Fruit fly (Drosophila melanogaster) whole organism, prepupa: ENCODE results near the gene dsx-c73A.

Experiments used
- CG11294 ChIP-seq: fragments of 200-800 bp; sonication (Bioruptor generic); IDR thresholded peaks from 2 replicates; pipeline ENCODE4 v1.3.6; 2022; ENCODE audit warnings: missing biosample characterization, missing genetic modification characterization
- CG15336 ChIP-seq: fragments of 200-800 bp; sonication (Bioruptor generic); IDR thresholded peaks from 2 replicates; pipeline ENCODE4 v1.3.6; 2022; ENCODE audit warnings: missing biosample characterization, missing genetic modification characterization
- CG31627 ChIP-seq: fragments of 200-800 bp; sonication (Bioruptor generic); optimal IDR thresholded peaks from 3 replicates; lab custom pipeline; 2016; ENCODE audit warnings: missing biosample characterization, missing genetic modification characterization
- CG34406 ChIP-seq: fragments of 200-800 bp; sonication (Bioruptor generic); optimal IDR thresholded peaks from 3 replicates; lab custom pipeline; 2016; ENCODE audit warnings: missing biosample characterization, missing genetic modification characterization
- CG3919 ChIP-seq: fragments of 200-800 bp; sonication (Bioruptor generic); optimal IDR thresholded peaks from 3 replicates; lab custom pipeline; 2016; ENCODE audit warnings: missing biosample characterization, missing genetic modification characterization
- CG4318 ChIP-seq: fragments of 200-800 bp; sonication (Bioruptor generic); optimal IDR thresholded peaks from 3 replicates; lab custom pipeline; 2017; ENCODE audit warnings: missing biosample characterization, mild to moderate bottlenecking, missing genetic modification characterization
- CG6163 ChIP-seq: fragments of 200-800 bp; sonication (Bioruptor generic); IDR thresholded peaks from 3 replicates; pipeline ENCODE4 v1.3.6; 2022; ENCODE audit warnings: missing biosample characterization, missing genetic modification characterization
- CG6276 ChIP-seq: fragments of 200-800 bp; sonication (Bioruptor generic); optimal IDR thresholded peaks from 2 replicates; lab custom pipeline; 2017; ENCODE audit warnings: missing biosample characterization, mild to moderate bottlenecking, missing genetic modification characterization
- CG6808 ChIP-seq: fragments of 200-800 bp; sonication (Bioruptor generic); optimal IDR thresholded peaks from 3 replicates; lab custom pipeline; 2017; ENCODE audit warnings: missing biosample characterization, missing genetic modification characterization, mild to moderate bottlenecking, moderate library complexity, missing genetic modification reagents
- CG6854 ChIP-seq: fragments of 200-800 bp; sonication (Bioruptor generic); optimal IDR thresholded peaks from 2 replicates; lab custom pipeline; 2017; ENCODE audit warnings: missing biosample characterization, mild to moderate bottlenecking, missing genetic modification characterization
- CG8119 ChIP-seq: fragments of 200-800 bp; sonication (Bioruptor generic); IDR thresholded peaks from 3 replicates; pipeline ENCODE4 v1.3.6; 2022; ENCODE audit warnings: missing biosample characterization, missing genetic modification characterization
- CG8632 ChIP-seq: fragments of 200-800 bp; sonication (Bioruptor generic); optimal IDR thresholded peaks from 3 replicates; lab custom pipeline; 2016; ENCODE audit warnings: missing biosample characterization, missing genetic modification characterization
- Eip75B ChIP-seq: fragments of 200-800 bp; sonication (Bioruptor generic); optimal IDR thresholded peaks from 3 replicates; lab custom pipeline; 2016; ENCODE audit warnings: missing biosample characterization, missing genetic modification characterization
- Eip78C ChIP-seq: fragments of 200-800 bp; sonication (Bioruptor generic); peaks from one replicate; lab custom pipeline; 2016; ENCODE audit warnings: missing biosample characterization, missing genetic modification characterization
- Eip93F ChIP-seq: fragments of 200-800 bp; sonication (Bioruptor generic); optimal IDR thresholded peaks from 2 replicates; lab custom pipeline; 2016; ENCODE audit warnings: missing biosample characterization, mild to moderate bottlenecking, missing genetic modification characterization
- Gug ChIP-seq: fragments of 200-800 bp; sonication (Bioruptor generic); IDR thresholded peaks from 2 replicates; pipeline ENCODE4 v1.3.6; 2022; ENCODE audit warnings: missing biosample characterization, missing genetic modification characterization
- Hr39 ChIP-seq: fragments of 200-800 bp; sonication (Bioruptor generic); optimal IDR thresholded peaks from 2 replicates; lab custom pipeline; 2016; ENCODE audit warnings: missing biosample characterization, missing genetic modification characterization
- Hr4 ChIP-seq: fragments of 200-800 bp; sonication (Bioruptor generic); optimal IDR thresholded peaks from 3 replicates; lab custom pipeline; 2016; ENCODE audit warnings: missing biosample characterization, missing genetic modification characterization
- Sox102F ChIP-seq: fragments of 200-800 bp; sonication (Bioruptor generic); optimal IDR thresholded peaks from 2 replicates; lab custom pipeline; 2016; ENCODE audit warnings: missing biosample characterization, mild to moderate bottlenecking, missing genetic modification characterization
- Sox14 ChIP-seq: fragments of 200-800 bp; sonication (Bioruptor generic); optimal IDR thresholded peaks from 3 replicates; lab custom pipeline; 2016; ENCODE audit warnings: missing biosample characterization, missing genetic modification characterization
- Sox15 ChIP-seq: fragments of 200-800 bp; sonication (Bioruptor generic); optimal IDR thresholded peaks from 3 replicates; lab custom pipeline; 2016; ENCODE audit warnings: missing biosample characterization, missing genetic modification characterization
- achi ChIP-seq: fragments of 200-800 bp; sonication (Bioruptor generic); optimal IDR thresholded peaks from 3 replicates; lab custom pipeline; 2016; ENCODE audit warnings: missing biosample characterization, missing genetic modification characterization
- acj6 ChIP-seq: fragments of 200-800 bp; sonication (Bioruptor generic); optimal IDR thresholded peaks from 3 replicates; lab custom pipeline; 2016; ENCODE audit warnings: missing biosample characterization, missing genetic modification characterization
- dsx ChIP-seq: fragments of 200-800 bp; optimal IDR thresholded peaks from 3 replicates; lab custom pipeline; 2019; ENCODE audit warnings: missing biosample characterization, mild to moderate bottlenecking, missing genetic modification characterization, moderate library complexity; ENCODE audit not compliant: poor library complexity, severe bottlenecking
- eg ChIP-seq: fragments of 200-800 bp; sonication (Bioruptor generic); IDR thresholded peaks from 3 replicates; pipeline ENCODE4 v1.3.6; 2022; ENCODE audit warnings: missing biosample characterization, missing genetic modification characterization
- esn ChIP-seq: fragments of 200-800 bp; sonication (Bioruptor generic); optimal IDR thresholded peaks from 2 replicates; lab custom pipeline; 2016; ENCODE audit warnings: missing biosample characterization, mild to moderate bottlenecking, missing genetic modification characterization, moderate library complexity
- fkh ChIP-seq: fragments of 200-800 bp; sonication (Bioruptor generic); optimal IDR thresholded peaks from 3 replicates; lab custom pipeline; 2017; ENCODE audit warnings: missing biosample characterization, mild to moderate bottlenecking, missing genetic modification characterization, moderate library complexity
- spab ChIP-seq: fragments of 200-800 bp; sonication (Bioruptor generic); optimal IDR thresholded peaks from 2 replicates; lab custom pipeline; 2017; ENCODE audit warnings: missing biosample characterization, mild to moderate bottlenecking, missing genetic modification characterization, missing genetic modification reagents
- topi ChIP-seq: fragments of 200-800 bp; sonication (Bioruptor generic); optimal IDR thresholded peaks from 3 replicates; lab custom pipeline; 2016; ENCODE audit warnings: missing biosample characterization, missing genetic modification characterization
- vri ChIP-seq: fragments of 200-800 bp; sonication (Bioruptor generic); optimal IDR thresholded peaks from 3 replicates; lab custom pipeline; 2016; ENCODE audit warnings: missing biosample characterization, mild to moderate bottlenecking, missing genetic modification characterization

dsx-c73A gene

dm6 chr3L:16480408-16481193 is 28.8 kb upstream of the dsx-c73A start (continued):
- TF ChIP-seq esn (peak; percentile 83), CG11294 (GFP tag; lab: Robert Waterston, UW) (peak; percentile 73), achi (peak; percentile 91), Sox14 (GFP tag; lab: Kevin White, UChicago) (peak; percentile 85), CG4318 (GFP tag; lab: Kevin White, UChicago) (peak; percentile 91), Eip93F (GFP tag; lab: Kevin White, UChicago) (no peak), eg (GFP tag; lab: Robert Waterston, UW) (peak; percentile 94), CG8632 (GFP tag; lab: Kevin White, UChicago) (peak; percentile 80), Gug (GFP tag; lab: Robert Waterston, UW) (peak; percentile 92), acj6 (GFP tag; lab: Kevin White, UChicago) (peak; percentile 87), Hr4 (GFP tag; lab: Kevin White, UChicago) (peak; percentile 96), fkh (peak; percentile 61), CG6808 (peak; percentile 86), CG6276 (GFP tag; lab: Kevin White, UChicago) (peak; percentile 86), Sox15 (peak; percentile 79), CG3919 (GFP tag; lab: Kevin White, UChicago) (peak; percentile 89), topi (peak; percentile 81), CG31627 (peak; percentile 83), vri (GFP tag; lab: Kevin White, UChicago) (peak; percentile 53)

- TF ChIP-seq Hr39 (GFP tag; lab: Kevin White, UChicago) (no peak), CG8632 (GFP tag; lab: Kevin White, UChicago) (no peak), Eip78C (peak; percentile 76), CG8119 (0 out of 3 replicates have a peak, but pooled peaks have one; percentile 16), dsx (GFP tag; lab: Kevin White, UChicago) (peak; percentile 99), spab (GFP tag; lab: Kevin White, UChicago) (no peak), fkh (peak; percentile 5)
These were observed 26.9 kb upstream of the dsx-c73A start for dm6 chr3L:16478608-16479203.

DNA sequence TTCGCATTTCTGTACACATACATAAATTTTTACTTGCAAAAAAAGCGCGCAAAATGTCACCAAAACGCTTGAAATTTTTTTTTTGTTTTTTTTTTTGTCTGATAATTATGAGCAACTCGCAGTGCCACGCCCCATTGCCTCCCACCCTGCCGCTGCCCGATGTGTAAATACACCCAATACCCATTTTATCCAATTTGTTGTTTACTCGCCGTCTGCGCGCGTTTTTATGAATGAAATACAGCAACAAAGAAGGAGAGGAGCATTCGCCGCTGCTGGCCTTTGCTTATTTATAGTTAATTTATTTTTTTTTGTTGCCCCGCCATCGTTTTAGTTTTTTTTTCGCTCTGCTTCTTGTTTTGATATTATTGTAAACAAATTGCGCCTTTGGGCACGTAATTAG is 26.0 kb upstream of the dsx-c73A start:
- TF ChIP-seq CG6163 (GFP tag; lab: Robert Waterston, UW) (0 out of 3 replicates have a peak, but pooled peaks have one; percentile 12), Sox14 (GFP tag; lab: Kevin White, UChicago) (no peak), fkh (peak; percentile 58), Eip78C (peak; percentile 37)

DNA sequence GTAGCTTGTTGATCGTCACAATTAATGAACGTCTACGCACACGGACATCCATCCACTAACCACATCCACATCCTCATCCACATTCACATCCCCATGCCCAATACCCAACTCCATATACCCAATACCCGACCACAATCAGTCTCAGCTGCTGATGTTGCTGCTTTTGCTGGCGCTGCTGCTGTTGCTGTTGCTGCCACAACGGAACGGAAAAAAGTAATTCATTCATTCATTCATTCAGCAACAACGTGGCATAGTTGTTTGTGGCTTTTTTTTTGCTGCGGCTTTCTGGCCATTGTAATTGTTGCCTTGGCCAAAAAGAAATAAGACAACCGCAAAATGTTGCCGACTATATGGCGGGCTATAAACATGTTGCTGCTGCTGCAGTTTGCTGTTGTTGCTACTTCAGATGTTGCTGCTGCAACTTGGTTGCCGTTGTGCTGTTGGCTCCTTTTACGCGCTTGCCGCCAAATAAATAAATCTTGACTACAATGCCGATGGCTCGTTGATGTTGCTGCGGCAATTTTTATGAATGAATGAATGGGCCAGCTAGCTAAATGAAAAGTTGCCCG is 25.5 kb upstream of the dsx-c73A start:
- TF ChIP-seq Eip93F (GFP tag; lab: Kevin White, UChicago) (no peak), CG6854 (GFP tag; lab: Kevin White, UChicago) (no peak), dsx (GFP tag; lab: Kevin White, UChicago) (peak; percentile 68), CG3919 (GFP tag; lab: Kevin White, UChicago) (no peak), eg (GFP tag; lab: Robert Waterston, UW) (peak; percentile 41; the same call in 1 of the 3 replicates), Sox102F (GFP tag; lab: Kevin White, UChicago) (no peak), CG15336 (GFP tag; lab: Robert Waterston, UW) (peak; percentile 33; the same call in 1 of the 2 replicates), CG34406 (GFP tag; lab: Kevin White, UChicago) (no peak), CG6163 (GFP tag; lab: Robert Waterston, UW) (0 out of 3 replicates have a peak, but pooled peaks have one; percentile 24), CG11294 (GFP tag; lab: Robert Waterston, UW) (0 out of 2 replicates have a peak, but pooled peaks have one; percentile 5), CG8119 (0 out of 3 replicates have a peak, but pooled peaks have one; percentile 16), Eip75B (no peak)
